Fruit fly (Drosophila melanogaster): ENCODE measurements around the gene FER.

FER gene

DNA sequence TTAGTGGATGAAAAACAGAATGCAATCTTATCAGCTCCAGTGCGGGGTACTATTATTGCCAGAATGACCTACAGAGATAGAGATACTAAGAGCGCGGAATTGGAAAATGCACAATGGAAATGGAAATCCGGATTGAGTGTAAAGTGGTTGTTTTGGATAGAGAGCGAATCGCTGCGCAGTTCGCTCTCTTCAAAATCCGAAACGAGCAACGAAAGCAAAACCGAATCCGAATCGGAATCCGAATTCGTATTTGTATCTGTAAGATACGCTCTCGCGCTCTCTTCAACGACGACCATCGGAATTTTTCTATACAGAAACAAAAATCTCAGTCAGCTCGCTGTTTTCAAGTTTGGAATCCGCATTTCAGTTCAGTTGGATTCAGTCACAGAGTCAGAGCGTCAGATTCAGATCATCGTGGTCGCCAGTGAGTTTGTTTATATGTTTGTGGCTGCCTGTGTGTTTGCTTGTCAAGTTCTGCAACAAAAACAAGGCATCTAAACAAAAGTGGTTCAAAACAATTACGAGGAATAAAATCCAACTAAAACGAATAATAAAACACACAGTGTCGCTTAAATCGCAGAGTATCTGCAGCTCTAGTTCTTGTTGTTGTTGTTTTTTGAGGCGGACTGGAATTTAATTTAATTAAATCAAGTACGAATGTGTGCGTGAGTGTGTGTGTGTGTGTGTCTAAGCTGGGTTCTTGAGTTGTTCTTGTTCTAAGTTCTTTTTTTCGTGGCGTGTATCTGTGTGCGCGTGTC, 23.4 kb upstream of the FER start, which contains the start of gene ps (continued):
- TF ChIP-seq Med (GFP tag) = peak; percentile 88
- no peak for TF ChIP-seq CG32772 (GFP tag; IDR thresholded peaks at IDR 0.05)
- peak; percentile 98 for TF ChIP-seq nerfin-1 (tag; optimal IDR thresholded peaks at IDR 0.05)
- TF ChIP-seq bsh (GFP tag; optimal IDR thresholded peaks at IDR 0.05) = peak in 1 of 2 experiments; percentile 32
- TF ChIP-seq CG7271 (tag; optimal IDR thresholded peaks at IDR 0.05) = no peak
- TF ChIP-seq Vsx1 (GFP tag; optimal IDR thresholded peaks at IDR 0.05) = no peak
- no peak for TF ChIP-seq pnt (GFP tag; optimal IDR thresholded peaks at IDR 0.05)
- no peak for TF ChIP-seq CG9876 (GFP tag; optimal IDR thresholded peaks at IDR 0.05)
- no peak for TF ChIP-seq bbx (GFP tag; IDR thresholded peaks at IDR 0.05; ENCODE audit: partially characterized antibody)
- peak; percentile 44 for TF ChIP-seq scrt (GFP tag; optimal IDR thresholded peaks at IDR 0.05)
- TF ChIP-seq CG15601 (tag; optimal IDR thresholded peaks at IDR 0.05) = peak; percentile 1
- peak in 1 of 2 experiments; percentile 0 for TF ChIP-seq Hr51 (GFP tag; optimal IDR thresholded peaks at IDR 0.05)
- no peak for TF ChIP-seq wdn (GFP tag; IDR thresholded peaks at IDR 0.05)
- peak; percentile 51 for TF ChIP-seq D19A (tag; optimal IDR thresholded peaks at IDR 0.05)
- peak; percentile 8 for TF ChIP-seq ems (GFP tag; optimal IDR thresholded peaks at IDR 0.05)
- TF ChIP-seq CG15514 (GFP tag; optimal IDR thresholded peaks at IDR 0.05) = no peak
- TF ChIP-seq lbe (GFP tag; optimal IDR thresholded peaks at IDR 0.05) = peak; percentile 7
- no peak for TF ChIP-seq CG10147 (GFP tag; optimal IDR thresholded peaks at IDR 0.05)
- no peak for TF ChIP-seq CG4424 (GFP tag; optimal IDR thresholded peaks at IDR 0.05)
- TF ChIP-seq CG32767 (GFP tag; IDR thresholded peaks at IDR 0.05) = no peak
- TF ChIP-seq tio (GFP tag; optimal IDR thresholded peaks at IDR 0.05) = no peak
- no peak for TF ChIP-seq CG6272 (GFP tag; IDR thresholded peaks at IDR 0.05)
- peak; percentile 93 for TF ChIP-seq Jarid2 (GFP tag; optimal IDR thresholded peaks at IDR 0.05)
- TF ChIP-seq ac (GFP tag; optimal IDR thresholded peaks at IDR 0.05) = no peak
- TF ChIP-seq HLH4C (GFP tag; IDR thresholded peaks at IDR 0.05; ENCODE audit: partially characterized antibody) = no peak
- TF ChIP-seq Camta (GFP tag; optimal IDR thresholded peaks at IDR 0.05) = no peak
- TF ChIP-seq ftz-f1 (GFP tag; optimal IDR thresholded peaks at IDR 0.05) = no peak
- no peak for TF ChIP-seq CG16863 (GFP tag; optimal IDR thresholded peaks at IDR 0.05)
- TF ChIP-seq CG8924 (tag; optimal IDR thresholded peaks at IDR 0.05) = peak; percentile 61
- TF ChIP-seq HHEX (GFP tag; optimal IDR thresholded peaks at IDR 0.05) = no peak
- peak; percentile 22 for TF ChIP-seq CHES-1-like (GFP tag; optimal IDR thresholded peaks at IDR 0.05)
- TF ChIP-seq YL-1 (GFP tag; optimal IDR thresholded peaks at IDR 0.05) = peak; percentile 6
- no peak for TF ChIP-seq rib (GFP tag; IDR thresholded peaks at IDR 0.05)
- no peak for TF ChIP-seq HLH54F (GFP tag; optimal IDR thresholded peaks at IDR 0.05)
- TF ChIP-seq sens-2 (GFP tag; IDR thresholded peaks at IDR 0.05) = no peak
- TF ChIP-seq CG33557 (GFP tag; optimal IDR thresholded peaks at IDR 0.05) = no peak
- no peak for TF ChIP-seq CG31224 (GFP tag; IDR thresholded peaks at IDR 0.05)
- no peak for TF ChIP-seq gt (GFP tag; IDR thresholded peaks at IDR 0.05)
- TF ChIP-seq tap (tag; optimal IDR thresholded peaks at IDR 0.05) = no peak
- no peak for TF ChIP-seq CG10274 (GFP tag; optimal IDR thresholded peaks at IDR 0.05)
- peak; percentile 21 for TF ChIP-seq Dek (tag; optimal IDR thresholded peaks at IDR 0.05)
- no peak for TF ChIP-seq unc-4 (GFP tag; IDR thresholded peaks at IDR 0.05; ENCODE audit: partially characterized antibody)
- TF ChIP-seq CG1602 (GFP tag; optimal IDR thresholded peaks at IDR 0.05) = no peak
- no peak for TF ChIP-seq bowl (GFP tag; IDR thresholded peaks at IDR 0.05)
- no peak for TF ChIP-seq HLHmδ (GFP tag; optimal IDR thresholded peaks at IDR 0.05)
- no peak for TF ChIP-seq pita (GFP tag; optimal IDR thresholded peaks at IDR 0.05)
- no peak for TF ChIP-seq CG4617 (GFP tag; optimal IDR thresholded peaks at IDR 0.05; ENCODE audit: borderline replicate concordance)
- peak; percentile 64 for TF ChIP-seq CG8281 (tag; optimal IDR thresholded peaks at IDR 0.05)
- no peak for TF ChIP-seq CG31365 (tag; optimal IDR thresholded peaks at IDR 0.05)

All from whole organism, embryonic.